Worm (Caenorhabditis elegans) whole organism, late embryonic: ENCODE results near the gene kmo-1.

ENCODE experiments used
- ama-1 ChIP-seq: fragments of 150-350 bp; optimal IDR thresholded peaks from 2 replicates; lab custom pipeline; 2014
- nfya-1 ChIP-seq: sonication (generic microtip); optimal IDR thresholded peaks from 2 replicates; lab custom pipeline; 2017; ENCODE audit warnings: missing genetic modification characterization, mild to moderate bottlenecking, missing compliant biosample characterization, antibody characterized with exemption, moderate library complexity
- pros-1 ChIP-seq: fragments of 150-350 bp; optimal IDR thresholded peaks from 2 replicates; lab custom pipeline; 2014; ENCODE audit warnings: missing biosample characterization, missing genetic modification reagents, missing genetic modification characterization
- tbx-7 ChIP-seq: sonication (generic microtip); optimal IDR thresholded peaks from 2 replicates; lab custom pipeline; 2016; ENCODE audit warnings: missing genotype, missing genetic modification characterization, missing compliant biosample characterization

DNA sequence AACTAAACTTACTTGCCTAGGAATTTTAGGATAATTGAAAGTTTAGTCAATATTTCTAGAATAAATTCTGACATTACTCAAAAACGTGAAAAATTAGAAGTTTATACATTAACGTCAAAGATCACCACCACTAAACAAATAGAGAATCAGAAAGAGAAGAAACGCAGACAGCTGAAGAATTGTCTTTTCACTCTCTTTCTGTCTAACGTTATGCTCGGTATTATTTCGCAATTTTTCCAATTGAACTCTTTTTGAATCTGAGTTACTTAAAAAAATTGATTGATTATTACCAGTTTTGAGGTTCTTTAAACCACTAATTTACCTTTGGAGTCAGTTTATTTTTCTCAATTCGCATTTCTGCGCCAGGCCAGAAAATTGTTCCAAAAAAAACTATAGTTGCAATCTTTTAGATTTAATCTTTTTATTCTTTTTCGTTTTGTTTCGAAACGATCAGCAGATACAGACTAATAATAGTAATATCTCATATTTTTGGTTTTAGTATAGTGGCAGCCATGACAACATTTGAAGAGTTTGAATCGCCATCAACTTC, 30.6 kb upstream of the kmo-1 start, which contains the start of gene nhr-154:
- TF ChIP-seq pros-1 (tag; lab: Kevin White, UChicago) (no peak), ama-1 (lab: Kevin White, UChicago) (no peak), nfya-1 (tag; lab: Kevin White, UChicago) (no peak), tbx-7 (tag; lab: Kevin White, UChicago) (no peak)
